Worm (Caenorhabditis elegans) whole organism, L4 larva: ENCODE data around the gene K01D12.1.
A peak's percentile ranks its signal among the peaks of the same experiment; 100 is the strongest.

Source experiments
- F10B5.3 ChIP-seq: sonication (generic microtip); optimal IDR thresholded peaks from 2 replicates; lab custom pipeline; 2016; ENCODE audit warnings: mild to moderate bottlenecking, missing genetic modification characterization, missing compliant biosample characterization
- ama-1 ChIP-seq: fragments of 150-350 bp; optimal IDR thresholded peaks from 2 replicates; lab custom pipeline; 2014; ENCODE audit warnings: inconsistent platforms, mixed read lengths
- mep-1 ChIP-seq: fragments of 150-350 bp; sonication (generic microtip); optimal IDR thresholded peaks from 3 replicates; lab custom pipeline; 2014; ENCODE audit warnings: missing biosample characterization, missing genetic modification characterization
- nhr-28 ChIP-seq: fragments of 150-350 bp; optimal IDR thresholded peaks from 2 replicates; lab custom pipeline; 2014; ENCODE audit warnings: missing biosample characterization, missing genetic modification characterization
- pha-4 ChIP-seq, 2 experiments: fragments of 150-350 bp in 1 of 2; fragments of 200-800 bp in 1 of 2; sonication (Bioruptor generic) in 1 of 2; IDR thresholded peaks in 1 of 2; optimal IDR thresholded peaks in 1 of 2; 2 replicates each; pipeline versions ENCODE4 v1.3.6 to Lab custom; 2014 to 2022; ENCODE audit warnings: missing genetic modification characterization in 2 of 2, missing genetic modification reagents in 2 of 2, missing biosample characterization in 1 of 2, missing compliant biosample characterization in 1 of 2
- snpc-4 ChIP-seq: fragments of 150-350 bp; optimal IDR thresholded peaks from 2 replicates; lab custom pipeline; 2014; ENCODE audit warnings: missing biosample characterization, missing genetic modification characterization
- unc-62 ChIP-seq, 3 experiments: fragments of 150-350 bp in 1 of 3; sonication (generic microtip); optimal IDR thresholded peaks in 2 of 3; peaks in 1 of 3; 1 replicate in 1 of 3; 2 replicates in 2 of 3; lab custom pipeline; 2014 to 2017; ENCODE audit warnings: missing biosample characterization in 3 of 3, missing genetic modification characterization in 3 of 3, missing genetic modification reagents in 3 of 3, missing genotype in 1 of 3

DNA sequence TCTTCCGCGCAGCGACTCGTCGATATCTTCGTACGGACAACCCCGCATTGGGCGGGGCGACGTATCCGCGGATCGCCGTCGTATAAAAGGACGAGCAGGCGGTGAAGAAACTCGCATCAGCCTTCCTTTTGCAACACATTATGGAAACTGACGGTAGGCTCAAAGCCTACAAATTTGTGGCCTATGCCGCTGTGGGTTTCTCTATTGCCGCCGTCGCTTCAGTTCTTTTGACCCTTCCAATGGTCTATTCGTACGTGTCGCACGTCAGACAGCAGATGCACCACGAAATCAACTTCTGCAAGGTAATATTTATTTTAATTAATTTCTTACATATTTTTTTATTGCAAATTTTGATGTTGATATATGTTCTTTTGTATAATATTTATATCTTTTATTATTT is 24.5 kb upstream of the K01D12.1 start:
- no peak for TF ChIP-seq snpc-4 (tag; lab: Kevin White, UChicago)
- no peak for TF ChIP-seq unc-62 (GFP tag; optimal IDR thresholded peaks at IDR 0.05 in 1 of 2; lab: Kevin White, UChicago)
- TF ChIP-seq unc-62 (tag; optimal IDR thresholded peaks at IDR 0.05; lab: Kevin White, UChicago), result no peak
- no peak for TF ChIP-seq mep-1 (tag; lab: Kevin White, UChicago)
- TF ChIP-seq ama-1 (lab: Kevin White, UChicago), result peak; percentile 55
- TF ChIP-seq F10B5.3 (tag; lab: Kevin White, UChicago), result no peak
- TF ChIP-seq pha-4 (GFP tag; IDR thresholded peaks at IDR 0.05; lab: Robert Waterston, UW), result no peak
- no peak for TF ChIP-seq pha-4 (tag; optimal IDR thresholded peaks at IDR 0.05; lab: Kevin White, UChicago)
- no peak for TF ChIP-seq nhr-28 (tag; lab: Kevin White, UChicago)
